Fruit fly (Drosophila melanogaster) whole organism, embryonic: ENCODE data around the gene Mkk4.

Experiments
- Abd-B ChIP-seq: fragments of 200-800 bp; sonication (Bioruptor generic); optimal IDR thresholded peaks from 2 replicates; lab custom pipeline; 2018; ENCODE audit warnings: missing biosample characterization, mild to moderate bottlenecking, missing genetic modification characterization, moderate library complexity
- Bdp1 ChIP-seq: fragments of 200-800 bp; sonication (Bioruptor generic); optimal IDR thresholded peaks from 3 replicates; lab custom pipeline; 2016; ENCODE audit warnings: missing biosample characterization, missing genetic modification characterization
- CG10654 ChIP-seq: fragments of 200-800 bp; sonication (Bioruptor generic); optimal IDR thresholded peaks from 2 replicates; lab custom pipeline; 2016; ENCODE audit warnings: missing biosample characterization, missing genetic modification characterization
- CG10959 ChIP-seq: fragments of 200-800 bp; sonication (Bioruptor generic); IDR thresholded peaks from 2 replicates; pipeline ENCODE4 v1.3.6; 2022; ENCODE audit warnings: missing biosample characterization, missing genetic modification characterization
- CG10979 ChIP-seq: fragments of 200-800 bp; sonication (Bioruptor generic); optimal IDR thresholded peaks from 2 replicates; lab custom pipeline; 2018; ENCODE audit warnings: missing biosample characterization, mild to moderate bottlenecking, missing genetic modification characterization, moderate library complexity
- CG11723 ChIP-seq: fragments of 200-800 bp; sonication (Bioruptor generic); optimal IDR thresholded peaks from 2 replicates; lab custom pipeline; 2017; ENCODE audit warnings: missing biosample characterization, mild to moderate bottlenecking, missing genetic modification characterization
- CG12104 ChIP-seq: fragments of 200-800 bp; sonication (Bioruptor generic); optimal IDR thresholded peaks from 3 replicates; lab custom pipeline; 2016; ENCODE audit warnings: missing biosample characterization, missing genetic modification characterization
- CG12659 ChIP-seq: fragments of 200-800 bp; sonication (Bioruptor generic); optimal IDR thresholded peaks from 3 replicates; lab custom pipeline; 2017; ENCODE audit warnings: mild to moderate bottlenecking, missing biosample characterization, missing genetic modification reagents, missing genetic modification characterization
- CG14441 ChIP-seq: fragments of 200-800 bp; sonication (Bioruptor generic); IDR thresholded peaks from 2 replicates; pipeline ENCODE4 v1.3.6; 2022; ENCODE audit warnings: missing biosample characterization, missing genetic modification characterization
- CG15073 ChIP-seq: fragments of 200-800 bp; sonication (Bioruptor generic); optimal IDR thresholded peaks from 2 replicates; lab custom pipeline; 2016; ENCODE audit warnings: missing biosample characterization, missing genetic modification characterization
- CG17328 ChIP-seq: fragments of 200-800 bp; sonication (Bioruptor generic); IDR thresholded peaks from 2 replicates; pipeline ENCODE4 v1.3.6; 2022; ENCODE audit warnings: missing biosample characterization, missing genetic modification characterization
- CG17361 ChIP-seq: fragments of 200-800 bp; sonication (Bioruptor generic); IDR thresholded peaks from 3 replicates; pipeline ENCODE4 v1.3.6; 2022; ENCODE audit warnings: missing biosample characterization, missing genetic modification characterization
- CG18599 ChIP-seq: fragments of 200-800 bp; sonication (Bioruptor generic); optimal IDR thresholded peaks from 3 replicates; lab custom pipeline; 2017; ENCODE audit warnings: missing biosample characterization, missing genetic modification characterization, mild to moderate bottlenecking, moderate library complexity, missing genetic modification reagents
- CG2116 ChIP-seq: fragments of 200-800 bp; sonication (Bioruptor generic); optimal IDR thresholded peaks from 3 replicates; lab custom pipeline; 2018; ENCODE audit warnings: missing biosample characterization, mild to moderate bottlenecking, missing genetic modification characterization
- CG32532 ChIP-seq: fragments of 200-800 bp; sonication (Bioruptor generic); IDR thresholded peaks from 2 replicates; pipeline ENCODE4 v1.3.6; 2022; ENCODE audit warnings: missing biosample characterization, missing genetic modification characterization
- CG33557 ChIP-seq: fragments of 200-800 bp; sonication (Bioruptor generic); optimal IDR thresholded peaks from 2 replicates; lab custom pipeline; 2019; ENCODE audit warnings: missing biosample characterization, mild to moderate bottlenecking, missing genetic modification characterization, moderate library complexity
- CG3407 ChIP-seq: fragments of 200-800 bp; sonication (Bioruptor generic); optimal IDR thresholded peaks from 2 replicates; lab custom pipeline; 2018; ENCODE audit warnings: missing biosample characterization, mild to moderate bottlenecking, missing genetic modification characterization
- CG8290 ChIP-seq, 3 experiments: fragments of 200-800 bp; sonication (Bioruptor generic); optimal IDR thresholded peaks; 2 replicates each; lab custom pipeline; 2016 to 2019; ENCODE audit warnings: missing biosample characterization in 3 of 3, missing genetic modification characterization in 3 of 3, mild to moderate bottlenecking in 2 of 3, moderate library complexity in 1 of 3
- CG8359 ChIP-seq: fragments of 200-800 bp; sonication (Bioruptor generic); optimal IDR thresholded peaks from 2 replicates; lab custom pipeline; 2017; ENCODE audit warnings: missing biosample characterization, mild to moderate bottlenecking, missing genetic modification characterization, borderline replicate concordance
- CG8388 ChIP-seq: fragments of 200-800 bp; sonication (Bioruptor generic); optimal IDR thresholded peaks from 2 replicates; lab custom pipeline; 2019; ENCODE audit warnings: missing biosample characterization, mild to moderate bottlenecking, missing genetic modification characterization, moderate library complexity
- CG8478 ChIP-seq: fragments of >200 bp; optimal IDR thresholded peaks from 2 replicates; lab custom pipeline; 2018
- CG9727 ChIP-seq: fragments of 200-800 bp; sonication (Bioruptor generic); optimal IDR thresholded peaks from 3 replicates; lab custom pipeline; 2017; ENCODE audit warnings: missing biosample characterization, mild to moderate bottlenecking, missing genetic modification characterization
- Chrac-16 ChIP-seq: fragments of 200-800 bp; sonication (Bioruptor generic); optimal IDR thresholded peaks from 3 replicates; lab custom pipeline; 2016; ENCODE audit warnings: missing biosample characterization, missing genetic modification characterization
- D19A ChIP-seq: fragments of 200-800 bp; optimal IDR thresholded peaks from 3 replicates; lab custom pipeline; 2019; ENCODE audit warnings: missing biosample characterization, mild to moderate bottlenecking, missing genetic modification characterization, moderate library complexity
- ERR ChIP-seq: fragments of 200-800 bp; sonication (Bioruptor generic); optimal IDR thresholded peaks from 2 replicates; lab custom pipeline; 2016; ENCODE audit warnings: missing biosample characterization, missing genetic modification characterization
- Ets97D ChIP-seq: fragments of 200-800 bp; sonication (Bioruptor generic); optimal IDR thresholded peaks from 3 replicates; lab custom pipeline; 2016; ENCODE audit warnings: missing biosample characterization, missing genetic modification characterization
- HLH4C ChIP-seq: fragments of 200-800 bp; sonication (Bioruptor generic); IDR thresholded peaks from 3 replicates; pipeline ENCODE4 v1.3.6; 2022; ENCODE audit warnings: missing biosample characterization, missing genetic modification characterization; ENCODE audit not compliant: partially characterized antibody
- Hsf ChIP-seq: fragments of 200-800 bp; sonication (Bioruptor generic); optimal IDR thresholded peaks from 3 replicates; lab custom pipeline; 2016; ENCODE audit warnings: missing biosample characterization, missing genetic modification characterization
- Mad ChIP-seq: fragments of 200-800 bp; sonication (Bioruptor generic); optimal IDR thresholded peaks from 2 replicates; lab custom pipeline; 2016; ENCODE audit warnings: missing biosample characterization, missing genetic modification characterization
- Max ChIP-seq: fragments of 200-800 bp; sonication (Bioruptor generic); optimal IDR thresholded peaks from 2 replicates; lab custom pipeline; 2016; ENCODE audit warnings: missing biosample characterization, mild to moderate bottlenecking, missing genetic modification characterization
- Myb ChIP-seq: fragments of 200-800 bp; sonication (Bioruptor generic); optimal IDR thresholded peaks from 2 replicates; lab custom pipeline; 2016; ENCODE audit warnings: missing biosample characterization, missing genetic modification characterization
- NK7.1 ChIP-seq: fragments of 200-800 bp; sonication (Bioruptor generic); optimal IDR thresholded peaks from 3 replicates; lab custom pipeline; 2016; ENCODE audit warnings: missing biosample characterization, missing genetic modification characterization
- Sox100B ChIP-seq: fragments of 200-800 bp; sonication (Bioruptor generic); optimal IDR thresholded peaks from 3 replicates; lab custom pipeline; 2018; ENCODE audit warnings: missing biosample characterization, mild to moderate bottlenecking, missing genetic modification characterization
- ato ChIP-seq: fragments of 200-800 bp; sonication (Bioruptor generic); IDR thresholded peaks from 2 replicates; pipeline ENCODE4 v1.3.6; 2022; ENCODE audit warnings: missing biosample characterization, missing genetic modification characterization; ENCODE audit not compliant: partially characterized antibody
- bsh ChIP-seq, 2 experiments: fragments of 200-800 bp; sonication (Bioruptor generic); optimal IDR thresholded peaks; 2 replicates each; lab custom pipeline; 2017 to 2018; ENCODE audit warnings: mild to moderate bottlenecking in 2 of 2, missing biosample characterization in 2 of 2, missing genetic modification characterization in 2 of 2, moderate library complexity in 1 of 2
- cg ChIP-seq: fragments of 200-800 bp; sonication (Bioruptor generic); optimal IDR thresholded peaks from 3 replicates; lab custom pipeline; 2019; ENCODE audit warnings: missing biosample characterization, mild to moderate bottlenecking, missing genetic modification characterization, moderate library complexity
- dysf ChIP-seq: fragments of 200-800 bp; sonication (Bioruptor generic); IDR thresholded peaks from 3 replicates; pipeline ENCODE4 v1.3.6; 2022; ENCODE audit warnings: missing biosample characterization, missing genetic modification characterization
- eyg ChIP-seq: fragments of 200-800 bp; sonication (Bioruptor generic); optimal IDR thresholded peaks from 3 replicates; lab custom pipeline; 2016; ENCODE audit warnings: missing biosample characterization, missing genetic modification characterization
- fu2 ChIP-seq: fragments of 200-800 bp; sonication (Bioruptor generic); optimal IDR thresholded peaks from 2 replicates; lab custom pipeline; 2016; ENCODE audit warnings: missing biosample characterization, missing genetic modification characterization
- gcm ChIP-seq: fragments of 200-800 bp; sonication (Bioruptor generic); optimal IDR thresholded peaks from 2 replicates; lab custom pipeline; 2019; ENCODE audit warnings: missing biosample characterization, mild to moderate bottlenecking, missing genetic modification characterization, moderate library complexity
- gro ChIP-seq: fragments of 200-800 bp; sonication (Bioruptor generic); optimal IDR thresholded peaks from 2 replicates; lab custom pipeline; 2016; ENCODE audit warnings: missing biosample characterization, missing genetic modification characterization
- ind ChIP-seq: fragments of 200-800 bp; sonication (Bioruptor generic); optimal IDR thresholded peaks from 3 replicates; lab custom pipeline; 2016; ENCODE audit warnings: missing biosample characterization, missing genetic modification characterization
- jing ChIP-seq: fragments of 200-800 bp; sonication (Bioruptor generic); optimal IDR thresholded peaks from 2 replicates; lab custom pipeline; 2018; ENCODE audit warnings: missing biosample characterization, mild to moderate bottlenecking, missing genetic modification characterization
- lola ChIP-seq, 3 experiments: fragments of >200 bp in 2 of 3; fragments of 200-800 bp in 1 of 3; sonication (Bioruptor generic) in 1 of 3; optimal IDR thresholded peaks; 2 replicates each; lab custom pipeline; 2017 to 2019; ENCODE audit warnings: missing biosample characterization in 3 of 3, missing genetic modification characterization in 3 of 3, mild to moderate bottlenecking in 1 of 3, moderate library complexity in 1 of 3
- pzg ChIP-seq: fragments of 200-800 bp; sonication (Bioruptor generic); optimal IDR thresholded peaks from 3 replicates; lab custom pipeline; 2018; ENCODE audit warnings: missing biosample characterization, mild to moderate bottlenecking, missing genetic modification characterization, moderate library complexity
- ranshi ChIP-seq: fragments of 200-800 bp; sonication (Bioruptor generic); IDR thresholded peaks from 2 replicates; pipeline ENCODE4 v1.3.6; 2022; ENCODE audit warnings: missing biosample characterization, missing genetic modification characterization
- schlank ChIP-seq: fragments of 200-800 bp; sonication (Bioruptor generic); optimal IDR thresholded peaks from 2 replicates; lab custom pipeline; 2018; ENCODE audit warnings: missing biosample characterization, mild to moderate bottlenecking, missing genetic modification characterization
- sima ChIP-seq: fragments of 200-800 bp; sonication (Bioruptor generic); optimal IDR thresholded peaks from 2 replicates; lab custom pipeline; 2016; ENCODE audit warnings: missing biosample characterization, missing genetic modification characterization
- tx ChIP-seq: fragments of 200-800 bp; sonication (Bioruptor generic); optimal IDR thresholded peaks from 2 replicates; lab custom pipeline; 2016; ENCODE audit warnings: missing biosample characterization, missing genetic modification characterization
- wdn ChIP-seq: fragments of 200-800 bp; sonication (Bioruptor generic); IDR thresholded peaks from 2 replicates; pipeline ENCODE4 v1.3.6; 2022; ENCODE audit warnings: missing biosample characterization, missing genetic modification characterization

Gene Mkk4

dm6 chr3R:8650741-8651140, at the start of gene Mkk4, which contains the start of gene SLIRP2 (continued):
- TF ChIP-seq dysf (peak; percentile 99), CG18599 (GFP tag; lab: Kevin White, UChicago) (peak; percentile 99), CG11723 (GFP tag; lab: Kevin White, UChicago) (peak; percentile 98), Chrac-16 (GFP tag; lab: Kevin White, UChicago) (peak; percentile 99), schlank (tag; lab: Kevin White, UChicago) (peak; percentile 95), CG10654 (GFP tag; lab: Kevin White, UChicago) (peak; percentile 99), eyg (GFP tag; lab: Kevin White, UChicago) (peak; percentile 98), Max (GFP tag; lab: Kevin White, UChicago) (peak; percentile 99), CG10979 (tag; lab: Kevin White, UChicago) (peak; percentile 98), Mad (GFP tag; lab: Kevin White, UChicago) (peak; percentile 99), pzg (GFP tag; lab: Kevin White, UChicago) (peak; percentile 85), CG14441 (peak; percentile 99), Sox100B (GFP tag; lab: Kevin White, UChicago) (peak; percentile 97), Myb (peak; percentile 93), bsh (GFP tag; optimal IDR thresholded peaks at IDR 0.05; lab: Kevin White, UChicago) (peak; percentile 95 to 99), CG17328 (GFP tag; lab: Robert Waterston, UW) (peak; percentile 99), ind (peak; percentile 99), CG10959 (GFP tag; lab: Robert Waterston, UW) (peak; percentile 99), CG12104 (GFP tag; lab: Kevin White, UChicago) (peak; percentile 99), ato (GFP tag; lab: Robert Waterston, UW) (peak; percentile 70), ranshi (GFP tag; lab: Robert Waterston, UW) (peak; percentile 99), CG12659 (GFP tag; lab: Kevin White, UChicago) (peak; percentile 99), jing (GFP tag; lab: Kevin White, UChicago) (peak; percentile 98), gro (peak; percentile 99), fu2 (GFP tag; lab: Kevin White, UChicago) (peak; percentile 99), CG2116 (GFP tag; lab: Kevin White, UChicago) (peak; percentile 96), CG8388 (GFP tag; lab: Kevin White, UChicago) (peak; percentile 98), CG9727 (GFP tag; lab: Kevin White, UChicago) (peak; percentile 99), CG8478 (no peak), CG15073 (GFP tag; lab: Kevin White, UChicago) (peak; percentile 92), HLH4C (GFP tag; lab: Robert Waterston, UW) (peak; percentile 80), CG33557 (GFP tag; lab: Kevin White, UChicago) (peak; percentile 99), tx (GFP tag; lab: Kevin White, UChicago) (peak; percentile 99), cg (GFP tag; lab: Kevin White, UChicago) (no peak), lola (GFP tag; optimal IDR thresholded peaks at IDR 0.05; lab: Kevin White, UChicago) (peak in 1 of 3 experiments; percentile 99), Hsf (peak; percentile 100), CG3407 (peak; percentile 98), ERR (GFP tag; lab: Kevin White, UChicago) (peak; percentile 94), CG8290 (GFP tag; optimal IDR thresholded peaks at IDR 0.05; lab: Kevin White, UChicago) (peak; percentile 97), CG8290 (tag; optimal IDR thresholded peaks at IDR 0.05; lab: Kevin White, UChicago) (peak; percentile 91 to 96), Ets97D (GFP tag; lab: Kevin White, UChicago) (peak; percentile 95), NK7.1 (GFP tag; lab: Kevin White, UChicago) (peak; percentile 98), gcm (GFP tag; lab: Kevin White, UChicago) (peak; percentile 99), CG8359 (GFP tag; lab: Kevin White, UChicago) (peak; percentile 93), D19A (tag; lab: Kevin White, UChicago) (peak; percentile 96), CG17361 (peak; percentile 100), Bdp1 (GFP tag; lab: Kevin White, UChicago) (peak; percentile 95), wdn (peak; percentile 98), CG32532 (GFP tag; lab: Robert Waterston, UW) (peak; percentile 99), Abd-B (GFP tag; lab: Kevin White, UChicago) (peak; percentile 99), sima (peak; percentile 97)
